Fruit fly (Drosophila melanogaster): ENCODE data around the gene CG7394.

- TF ChIP-seq gce (GFP tag; IDR thresholded peaks at IDR 0.05) (no peak), Dp (GFP tag; optimal IDR thresholded peaks at IDR 0.05) (no peak), tna (GFP tag; IDR thresholded peaks at IDR 0.05; ENCODE audit: partially characterized antibody) (no peak), YL-1 (GFP tag; optimal IDR thresholded peaks at IDR 0.05) (no peak)
These were observed 28.0 kb upstream of the CG7394 start for dm6 chr3L:11533704-11534319.

Measured in whole organism, embryonic.